Worm (Caenorhabditis elegans) whole organism, early embryonic: ENCODE data around the gene F49F1.7.

Source experiments
- B0310.2 ChIP-seq: sonication (generic microtip); optimal IDR thresholded peaks from 2 replicates; lab custom pipeline; 2016; ENCODE audit warnings: mild to moderate bottlenecking, missing genetic modification characterization, missing compliant biosample characterization
- aly-1 ChIP-seq: sonication (generic microtip); optimal IDR thresholded peaks from 2 replicates; lab custom pipeline; 2016; ENCODE audit warnings: missing genetic modification characterization, missing compliant biosample characterization
- ama-1 ChIP-seq: fragments of 150-350 bp; optimal IDR thresholded peaks from 2 replicates; lab custom pipeline; 2014
- ceh-36 ChIP-seq: sonication (generic microtip); optimal IDR thresholded peaks from 2 replicates; lab custom pipeline; 2016; ENCODE audit warnings: missing genetic modification characterization, inconsistent platforms, missing compliant biosample characterization
- ets-7 ChIP-seq: sonication (generic microtip); optimal IDR thresholded peaks from 2 replicates; lab custom pipeline; 2016; ENCODE audit warnings: missing genotype, missing genetic modification characterization, missing compliant biosample characterization
- flt-1 ChIP-seq: fragments of 200-800 bp; sonication (Bioruptor generic); IDR thresholded peaks from 2 replicates; pipeline ENCODE4 v1.3.6; 2022; ENCODE audit warnings: missing genetic modification characterization, missing compliant biosample characterization
- hmbx-1 ChIP-seq: sonication (generic microtip); optimal IDR thresholded peaks from 2 replicates; lab custom pipeline; 2016; ENCODE audit warnings: mild to moderate bottlenecking, missing genetic modification characterization, missing compliant biosample characterization
- hmg-4 ChIP-seq: fragments of 200-800 bp; sonication (Bioruptor generic); optimal IDR thresholded peaks from 2 replicates; lab custom pipeline; 2018; ENCODE audit warnings: mild to moderate bottlenecking, missing genetic modification characterization, missing compliant biosample characterization
- hnd-1 ChIP-seq: sonication (generic microtip); optimal IDR thresholded peaks from 2 replicates; lab custom pipeline; 2016; ENCODE audit warnings: missing genetic modification characterization, missing compliant biosample characterization
- pes-1 ChIP-seq: fragments of 200-800 bp; sonication (Bioruptor generic); IDR thresholded peaks from 2 replicates; pipeline ENCODE4 v1.3.6; 2022; ENCODE audit warnings: missing genetic modification reagents, missing genetic modification characterization, missing compliant biosample characterization
- scrt-1 ChIP-seq: fragments of 200-800 bp; sonication (Bioruptor generic); IDR thresholded peaks from 2 replicates; pipeline ENCODE4 v1.3.6; 2022; ENCODE audit warnings: missing genetic modification characterization, missing compliant biosample characterization
- sea-1 ChIP-seq: fragments of 200-800 bp; sonication (Bioruptor generic); conservative IDR thresholded peaks from 2 replicates; pipeline ENCODE4 v1.3.6; 2022; ENCODE audit warnings: missing genetic modification characterization, missing compliant biosample characterization
- tbx-37 ChIP-seq: fragments of 200-800 bp; sonication (Bioruptor generic); conservative IDR thresholded peaks from 2 replicates; pipeline ENCODE4 v1.3.6; 2022; ENCODE audit warnings: missing genetic modification reagents, missing genetic modification characterization, missing compliant biosample characterization
- tra-4 ChIP-seq: sonication (generic microtip); optimal IDR thresholded peaks from 2 replicates; lab custom pipeline; 2017; ENCODE audit warnings: missing genetic modification characterization, missing compliant biosample characterization

ce11 chrIV:4167296-4167695 is 41.7 kb upstream of the F49F1.7 start:
- TF ChIP-seq ceh-36 (tag; lab: Kevin White, UChicago): no peak
- TF ChIP-seq aly-1 (tag; lab: Kevin White, UChicago): no peak
- TF ChIP-seq sea-1 (GFP tag; lab: Robert Waterston, UW): no peak
- TF ChIP-seq flt-1: no peak
- no peak for TF ChIP-seq ets-7
- no peak for TF ChIP-seq hnd-1
- TF ChIP-seq scrt-1 (GFP tag; lab: Robert Waterston, UW): no peak
- no peak for TF ChIP-seq ama-1
- no peak for TF ChIP-seq pes-1
- no peak for TF ChIP-seq hmbx-1 (tag; lab: Kevin White, UChicago)
- no peak for TF ChIP-seq tra-4
- TF ChIP-seq tbx-37: no peak
- TF ChIP-seq hmg-4 (GFP tag; lab: Kevin White, UChicago): no peak
- TF ChIP-seq B0310.2: no peak
